Worm (Caenorhabditis elegans) whole organism, late embryonic: Measurements from ENCODE around the gene F36H5.4.

Experiments
- ceh-22 ChIP-seq: sonication (generic microtip); optimal IDR thresholded peaks from 2 replicates; lab custom pipeline; 2017; ENCODE audit warnings: missing biosample characterization, missing genetic modification characterization
- pha-4 ChIP-seq: fragments of 150-350 bp; optimal IDR thresholded peaks from 2 replicates; lab custom pipeline; 2018; ENCODE audit warnings: missing biosample characterization, missing genetic modification reagents, missing genetic modification characterization
- sox-2 ChIP-seq: fragments of 200-800 bp; sonication (Bioruptor generic); IDR thresholded peaks from 2 replicates; pipeline ENCODE4 v1.3.6; 2022; ENCODE audit warnings: missing genetic modification reagents, missing genetic modification characterization, missing compliant biosample characterization
- tbx-2 ChIP-seq: sonication (generic microtip); optimal IDR thresholded peaks from 2 replicates; lab custom pipeline; 2016; ENCODE audit warnings: missing genetic modification characterization, missing compliant biosample characterization
- unc-3 ChIP-seq, 2 experiments: fragments of 200-800 bp in 1 of 2; sonication (Bioruptor generic) in 1 of 2; sonication (generic microtip) in 1 of 2; conservative IDR thresholded peaks in 1 of 2; optimal IDR thresholded peaks in 1 of 2; 2 replicates each; pipeline versions ENCODE4 v1.3.6 to Lab custom; 2016 to 2022; ENCODE audit warnings: missing compliant biosample characterization in 2 of 2, missing genetic modification characterization in 2 of 2, missing genetic modification reagents in 1 of 2

ce11 chrII:1750413-1750812 lies 11.3 kb upstream of the F36H5.4 start, which contains the start of the genes F36H5.13 and F36H5.8:
- TF ChIP-seq unc-3 (GFP tag; conservative IDR thresholded peaks at IDR 0.05; lab: Robert Waterston, UW) (no peak), unc-3 (tag; optimal IDR thresholded peaks at IDR 0.05; lab: Kevin White, UChicago) (no peak), tbx-2 (tag; lab: Kevin White, UChicago) (no peak), sox-2 (no peak), ceh-22 (no peak), pha-4 (tag; lab: Kevin White, UChicago) (no peak)
